Worm (Caenorhabditis elegans) whole organism, late embryonic: Measurements from ENCODE around the gene mltn-10.

Experiments used
- ceh-14 ChIP-seq: sonication (generic microtip); optimal IDR thresholded peaks from 2 replicates; lab custom pipeline; 2016; ENCODE audit warnings: missing genotype, missing genetic modification characterization, missing compliant biosample characterization
- ceh-24 ChIP-seq: sonication (generic microtip); optimal IDR thresholded peaks from 2 replicates; lab custom pipeline; 2016; ENCODE audit warnings: mild to moderate bottlenecking, missing genetic modification characterization, missing compliant biosample characterization
- ceh-30 ChIP-seq: fragments of 150-350 bp; optimal IDR thresholded peaks from 2 replicates; lab custom pipeline; 2014; ENCODE audit warnings: missing biosample characterization, missing genetic modification characterization
- dve-1 ChIP-seq: sonication (generic microtip); optimal IDR thresholded peaks from 2 replicates; lab custom pipeline; 2017; ENCODE audit warnings: antibody characterized with exemption, mild to moderate bottlenecking, missing genetic modification characterization, missing compliant biosample characterization
- lin-11 ChIP-seq: fragments of 200-800 bp; sonication (Bioruptor generic); optimal IDR thresholded peaks from 2 replicates; lab custom pipeline; 2018; ENCODE audit warnings: mild to moderate bottlenecking, missing genetic modification characterization, missing compliant biosample characterization
- nhr-232 ChIP-seq: sonication (generic microtip); optimal IDR thresholded peaks from 2 replicates; lab custom pipeline; 2016; ENCODE audit warnings: missing genetic modification characterization, missing compliant biosample characterization

DNA sequence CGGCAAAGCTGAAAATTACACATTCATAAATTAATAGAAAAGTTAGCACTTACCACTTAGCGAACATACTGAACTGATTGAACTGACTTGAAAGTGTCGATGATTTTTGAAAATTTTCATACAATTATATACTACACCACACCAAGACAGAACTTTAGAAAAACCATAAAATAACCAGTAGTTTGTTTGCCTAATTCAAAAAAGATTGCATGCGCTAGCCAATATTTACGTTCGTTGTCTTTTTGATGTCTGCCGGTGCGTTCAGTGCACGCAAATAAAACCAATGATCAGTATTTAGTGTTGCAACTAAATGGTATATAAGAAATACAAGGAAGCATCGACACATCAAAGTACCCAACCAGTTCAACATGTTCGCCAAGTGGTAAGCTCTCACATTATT is 42.3 kb upstream of the mltn-10 start, which contains the start of the genes nspb-8 and nspb-9:
- TF ChIP-seq ceh-24 (tag; lab: Kevin White, UChicago) (no peak), lin-11 (tag; lab: Kevin White, UChicago) (no peak), ceh-14 (tag; lab: Kevin White, UChicago) (no peak), ceh-30 (tag; lab: Kevin White, UChicago) (no peak), nhr-232 (tag; lab: Kevin White, UChicago) (no peak), dve-1 (tag; lab: Kevin White, UChicago) (no peak)
